Worm (Caenorhabditis elegans): ENCODE data around the gene chat-1.

chat-1 gene

DNA sequence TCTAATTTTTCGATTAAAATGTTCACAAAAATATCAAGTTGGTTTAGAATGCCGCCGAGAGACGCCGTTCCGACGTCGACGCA is at the start of gene chat-1:
chat-1 (plus strand) TSS at position 48 of the 83 bp plus-strand sequence.
- TF ChIP-seq snpc-3.4 (tag; optimal IDR thresholded peaks at IDR 0.05) (no peak), Y95B8A.8 (GFP tag; IDR thresholded peaks at IDR 0.05) (no peak), zfh-2 (GFP tag; conservative IDR thresholded peaks at IDR 0.05) (no peak), B0336.3 (GFP tag; IDR thresholded peaks at IDR 0.05) (no peak), ztf-22 (GFP tag; optimal IDR thresholded peaks at IDR 0.05) (no peak), nfya-2 (GFP tag; IDR thresholded peaks at IDR 0.05) (no peak), cebp-1 (GFP tag; IDR thresholded peaks at IDR 0.05) (no peak), cebp-1 (tag; optimal IDR thresholded peaks at IDR 0.05) (no peak), ztf-26 (tag; optimal IDR thresholded peaks at IDR 0.05) (no peak), cebp-2 (GFP tag; IDR thresholded peaks at IDR 0.05) (no peak), lin-54 (GFP tag; optimal IDR thresholded peaks at IDR 0.05) (no peak), ets-4 (GFP tag; optimal IDR thresholded peaks at IDR 0.05) (no peak), mxl-1 (tag; optimal IDR thresholded peaks at IDR 0.05) (no peak), ekl-4 (GFP tag; IDR thresholded peaks at IDR 0.05) (no peak), K12H6.12 (tag; optimal IDR thresholded peaks at IDR 0.05) (no peak), akir-1 (GFP tag; optimal IDR thresholded peaks at IDR 0.05) (no peak), F49E8.2 (tag; optimal IDR thresholded peaks at IDR 0.05; ENCODE audit: insufficient read depth) (no peak)

DNA sequence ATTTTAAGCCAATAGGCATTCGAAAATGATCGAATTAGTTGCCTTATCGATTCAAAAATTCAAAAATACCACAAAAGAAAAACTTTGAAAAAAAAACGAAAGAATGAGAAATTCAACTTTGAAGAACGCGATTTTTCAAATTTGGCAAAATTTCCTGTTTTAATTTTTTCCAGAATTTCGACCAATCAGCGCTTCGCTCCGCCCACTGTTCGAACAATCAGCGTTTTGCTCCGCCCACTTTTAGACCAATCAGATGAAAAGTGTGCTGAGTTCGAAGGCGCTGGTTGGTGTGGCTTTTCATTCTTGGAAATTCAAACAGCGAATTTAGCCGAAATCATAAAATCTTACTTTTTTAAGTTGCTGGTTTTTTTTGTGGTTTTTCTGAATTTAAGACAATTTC is 49.5 kb upstream of the chat-1 start:
- TF ChIP-seq B0035.1 (tag; optimal IDR thresholded peaks at IDR 0.05) = no peak
- no peak for TF ChIP-seq F10E7.11 (tag; optimal IDR thresholded peaks at IDR 0.05)
- no peak for TF ChIP-seq cebp-2 (GFP tag; IDR thresholded peaks at IDR 0.05)
- TF ChIP-seq B0261.1 (tag; optimal IDR thresholded peaks at IDR 0.05) = no peak
- no peak for TF ChIP-seq attf-6 (GFP tag; IDR thresholded peaks at IDR 0.05)

DNA sequence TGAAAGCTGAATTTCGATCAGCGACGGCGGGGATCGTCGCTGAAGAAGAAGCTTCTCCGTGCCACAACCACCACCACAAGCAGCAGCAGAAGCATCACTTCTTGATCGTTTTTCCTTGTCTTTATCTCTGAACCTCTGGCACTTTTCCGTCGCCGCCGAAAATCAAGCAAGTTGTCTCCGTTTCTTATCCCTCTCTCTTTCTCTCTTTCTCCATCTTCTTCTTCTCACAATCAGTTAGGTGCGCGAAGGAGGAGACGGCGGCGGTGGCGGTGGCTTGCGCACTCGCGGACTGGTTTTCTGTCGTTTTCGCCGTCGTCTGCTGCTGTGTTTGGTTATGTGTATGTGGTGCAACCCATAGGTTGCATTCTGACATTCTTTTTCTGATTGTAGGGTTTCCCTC is 48.7 kb upstream of the chat-1 start:
- TF ChIP-seq egrh-3 (GFP tag; IDR thresholded peaks at IDR 0.05) (peak; percentile 36; the same call in 1 of the 2 replicates), zfh-2 (GFP tag; conservative IDR thresholded peaks at IDR 0.05) (peak; percentile 85), lin-35 (GFP tag; optimal IDR thresholded peaks at IDR 0.05) (peak in 1 of 3 experiments; percentile 8), ekl-4 (GFP tag; IDR thresholded peaks at IDR 0.05) (0 out of 2 replicates have a peak, but pooled peaks have one; percentile 45), dox-1 (GFP tag; IDR thresholded peaks at IDR 0.05) (no peak), snpc-3.4 (tag; optimal IDR thresholded peaks at IDR 0.05) (no peak)

DNA sequence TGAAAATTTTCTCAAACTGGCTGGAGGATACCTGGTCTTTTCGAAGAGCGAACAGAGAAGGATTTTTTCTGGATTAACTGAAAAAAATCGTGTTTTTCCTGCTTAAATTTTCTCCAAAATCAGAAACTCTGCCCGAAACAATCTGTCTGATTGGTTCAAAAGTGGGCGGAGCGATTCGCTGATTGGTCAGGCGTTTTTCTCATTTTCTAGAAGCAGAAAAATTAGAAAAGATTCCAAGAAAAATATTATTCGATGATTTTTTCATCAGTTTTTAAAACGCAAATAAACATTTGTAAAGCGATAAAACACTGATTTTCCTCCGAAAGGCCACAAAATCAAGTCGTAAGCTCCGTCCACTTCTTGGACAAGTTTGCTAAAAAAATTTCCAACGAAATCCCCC is 48.2 kb upstream of the chat-1 start:
- TF ChIP-seq ZK185.1 (tag; optimal IDR thresholded peaks at IDR 0.05; ENCODE audit: poor library complexity, severe bottlenecking) = no peak
- no peak for TF ChIP-seq lin-54 (GFP tag; optimal IDR thresholded peaks at IDR 0.05)
- TF ChIP-seq cebp-1 (GFP tag; IDR thresholded peaks at IDR 0.05) = no peak
- no peak for TF ChIP-seq cebp-1 (tag; optimal IDR thresholded peaks at IDR 0.05)
- TF ChIP-seq ekl-4 (GFP tag; IDR thresholded peaks at IDR 0.05) = no peak
- TF ChIP-seq D2030.7 (GFP tag; IDR thresholded peaks at IDR 0.05) = no peak
- no peak for TF ChIP-seq Y53F4B.3 (GFP tag; IDR thresholded peaks at IDR 0.05)
- TF ChIP-seq B0019.2 (GFP tag; conservative IDR thresholded peaks at IDR 0.05) = no peak
- TF ChIP-seq hsf-1 (GFP tag; IDR thresholded peaks at IDR 0.05) = no peak
- TF ChIP-seq ets-4 (GFP tag; optimal IDR thresholded peaks at IDR 0.05) = no peak
- no peak for TF ChIP-seq pbrm-1 (GFP tag; IDR thresholded peaks at IDR 0.05)
- no peak for TF ChIP-seq ceh-40 (GFP tag; IDR thresholded peaks at IDR 0.05)
- TF ChIP-seq unc-62 (GFP tag; optimal IDR thresholded peaks at IDR 0.05) = no peak
- no peak for TF ChIP-seq bed-2 (GFP tag; IDR thresholded peaks at IDR 0.05)
- TF ChIP-seq gei-17 (GFP tag; optimal IDR thresholded peaks at IDR 0.05) = no peak
- TF ChIP-seq egrh-3 (GFP tag; IDR thresholded peaks at IDR 0.05) = no peak
- no peak for TF ChIP-seq F57A8.1 (GFP tag; optimal IDR thresholded peaks at IDR 0.05)
- no peak for TF ChIP-seq sdz-38 (tag; optimal IDR thresholded peaks at IDR 0.05)
- no peak for TF ChIP-seq tbx-9 (tag; optimal IDR thresholded peaks at IDR 0.05; ENCODE audit: borderline replicate concordance)
- no peak for TF ChIP-seq sea-2 (GFP tag; IDR thresholded peaks at IDR 0.05)
- no peak for TF ChIP-seq mcd-1 (GFP tag; IDR thresholded peaks at IDR 0.05)

Measured in whole organism, young adult.